Fruit fly (Drosophila melanogaster) whole organism, embryonic: ENCODE results near the gene Vha16-3.

Source experiments
- Bgb ChIP-seq: fragments of 200-800 bp; sonication (Bioruptor generic); IDR thresholded peaks from 2 replicates; pipeline ENCODE4 v1.3.6; 2022; ENCODE audit warnings: missing biosample characterization, missing genetic modification characterization; ENCODE audit not compliant: partially characterized antibody
- Blimp-1 ChIP-seq: fragments of 200-800 bp; sonication (Bioruptor generic); optimal IDR thresholded peaks from 3 replicates; lab custom pipeline; 2018; ENCODE audit warnings: missing biosample characterization, missing genetic modification characterization, mild to moderate bottlenecking, moderate library complexity, missing genetic modification reagents
- CG10209 ChIP-seq: fragments of 200-800 bp; sonication (Bioruptor generic); optimal IDR thresholded peaks from 3 replicates; lab custom pipeline; 2017; ENCODE audit warnings: missing biosample characterization, mild to moderate bottlenecking, missing genetic modification characterization, missing genetic modification reagents
- CG10267 ChIP-seq: fragments of 200-800 bp; sonication (Bioruptor generic); optimal IDR thresholded peaks from 2 replicates; lab custom pipeline; 2018; ENCODE audit warnings: missing biosample characterization, mild to moderate bottlenecking, missing genetic modification characterization, moderate library complexity
- CG11504 ChIP-seq: fragments of 200-800 bp; sonication (Bioruptor generic); optimal IDR thresholded peaks from 3 replicates; lab custom pipeline; 2019; ENCODE audit warnings: missing biosample characterization, mild to moderate bottlenecking, missing genetic modification characterization, moderate library complexity
- CG14710 ChIP-seq: fragments of 200-800 bp; sonication (Bioruptor generic); optimal IDR thresholded peaks from 3 replicates; lab custom pipeline; 2019; ENCODE audit warnings: missing biosample characterization, mild to moderate bottlenecking, missing genetic modification characterization, moderate library complexity
- CG15269 ChIP-seq: fragments of 200-800 bp; sonication (Bioruptor generic); optimal IDR thresholded peaks from 2 replicates; lab custom pipeline; 2018; ENCODE audit warnings: missing biosample characterization, mild to moderate bottlenecking, missing genetic modification characterization, moderate library complexity
- CG17328 ChIP-seq: fragments of 200-800 bp; sonication (Bioruptor generic); IDR thresholded peaks from 2 replicates; pipeline ENCODE4 v1.3.6; 2022; ENCODE audit warnings: missing biosample characterization, missing genetic modification characterization
- CG17359 ChIP-seq: fragments of 200-800 bp; sonication (Bioruptor generic); optimal IDR thresholded peaks from 3 replicates; lab custom pipeline; 2018; ENCODE audit warnings: missing biosample characterization, mild to moderate bottlenecking, missing genetic modification characterization, moderate library complexity
- CG18599 ChIP-seq: fragments of 200-800 bp; sonication (Bioruptor generic); optimal IDR thresholded peaks from 3 replicates; lab custom pipeline; 2017; ENCODE audit warnings: missing biosample characterization, missing genetic modification characterization, mild to moderate bottlenecking, moderate library complexity, missing genetic modification reagents
- CG33213 ChIP-seq: fragments of 200-800 bp; sonication (Bioruptor generic); optimal IDR thresholded peaks from 3 replicates; lab custom pipeline; 2016; ENCODE audit warnings: missing biosample characterization, missing genetic modification characterization
- CG4820 ChIP-seq: fragments of 200-800 bp; sonication (Bioruptor generic); optimal IDR thresholded peaks from 3 replicates; lab custom pipeline; 2016; ENCODE audit warnings: missing biosample characterization, missing genetic modification characterization
- CG7556 ChIP-seq: fragments of 200-800 bp; sonication (Bioruptor generic); optimal IDR thresholded peaks from 2 replicates; lab custom pipeline; 2017; ENCODE audit warnings: missing biosample characterization, mild to moderate bottlenecking, missing genetic modification characterization
- CG7839 ChIP-seq: fragments of 200-800 bp; sonication (Bioruptor generic); optimal IDR thresholded peaks from 3 replicates; lab custom pipeline; 2018; ENCODE audit warnings: missing biosample characterization, mild to moderate bottlenecking, missing genetic modification characterization, moderate library complexity
- CG9437 ChIP-seq: fragments of 200-800 bp; sonication (Bioruptor generic); optimal IDR thresholded peaks from 2 replicates; lab custom pipeline; 2018; ENCODE audit warnings: missing biosample characterization, mild to moderate bottlenecking, missing genetic modification characterization
- CG9609 ChIP-seq: fragments of 200-800 bp; sonication (Bioruptor generic); optimal IDR thresholded peaks from 3 replicates; lab custom pipeline; 2016; ENCODE audit warnings: missing biosample characterization, missing genetic modification characterization
- D19A ChIP-seq: fragments of 200-800 bp; optimal IDR thresholded peaks from 3 replicates; lab custom pipeline; 2019; ENCODE audit warnings: missing biosample characterization, mild to moderate bottlenecking, missing genetic modification characterization, moderate library complexity
- Dbx ChIP-seq: fragments of 200-800 bp; sonication (Bioruptor generic); IDR thresholded peaks from 3 replicates; pipeline ENCODE4 v1.3.6; 2022; ENCODE audit warnings: missing biosample characterization, missing genetic modification characterization
- Gsc ChIP-seq: fragments of 200-800 bp; sonication (Bioruptor generic); IDR thresholded peaks from 2 replicates; pipeline ENCODE4 v1.3.6; 2022; ENCODE audit warnings: missing biosample characterization, missing genetic modification characterization
- Hey ChIP-seq: fragments of 200-800 bp; sonication (Bioruptor generic); optimal IDR thresholded peaks from 3 replicates; lab custom pipeline; 2018; ENCODE audit warnings: missing biosample characterization, mild to moderate bottlenecking, missing genetic modification characterization
- Hr51 ChIP-seq, 2 experiments: fragments of 200-800 bp; sonication (Bioruptor generic); optimal IDR thresholded peaks; 2 replicates in 1 of 2; 3 replicates in 1 of 2; lab custom pipeline; 2016 to 2018; ENCODE audit warnings: missing biosample characterization in 2 of 2, missing genetic modification characterization in 2 of 2, mild to moderate bottlenecking in 1 of 2, moderate library complexity in 1 of 2
- MTF-1 ChIP-seq: fragments of 200-800 bp; sonication (Bioruptor generic); optimal IDR thresholded peaks from 2 replicates; lab custom pipeline; 2018; ENCODE audit warnings: missing biosample characterization, mild to moderate bottlenecking, missing genetic modification characterization, borderline replicate concordance
- Max ChIP-seq: fragments of 200-800 bp; sonication (Bioruptor generic); optimal IDR thresholded peaks from 2 replicates; lab custom pipeline; 2016; ENCODE audit warnings: missing biosample characterization, mild to moderate bottlenecking, missing genetic modification characterization
- Oli ChIP-seq: fragments of 200-800 bp; sonication (Bioruptor generic); optimal IDR thresholded peaks from 2 replicates; lab custom pipeline; 2018; ENCODE audit warnings: missing biosample characterization, mild to moderate bottlenecking, missing genetic modification characterization, moderate library complexity
- Sox100B ChIP-seq: fragments of 200-800 bp; sonication (Bioruptor generic); optimal IDR thresholded peaks from 3 replicates; lab custom pipeline; 2018; ENCODE audit warnings: missing biosample characterization, mild to moderate bottlenecking, missing genetic modification characterization
- Xbp1 ChIP-seq: fragments of 200-800 bp; sonication (Bioruptor generic); optimal IDR thresholded peaks from 3 replicates; lab custom pipeline; 2016; ENCODE audit warnings: missing biosample characterization, mild to moderate bottlenecking, missing genetic modification characterization
- bab2 ChIP-seq: fragments of 200-800 bp; sonication (Bioruptor generic); optimal IDR thresholded peaks from 2 replicates; lab custom pipeline; 2016; ENCODE audit warnings: missing biosample characterization, missing genetic modification characterization
- btn ChIP-seq: fragments of 200-800 bp; sonication (Bioruptor generic); optimal IDR thresholded peaks from 2 replicates; lab custom pipeline; 2016; ENCODE audit warnings: missing biosample characterization, missing genetic modification characterization
- chif ChIP-seq, 2 experiments: fragments of 200-800 bp; sonication (Bioruptor generic); optimal IDR thresholded peaks; 3 replicates each; lab custom pipeline; 2016; ENCODE audit warnings: missing biosample characterization in 2 of 2, missing genetic modification characterization in 2 of 2
- chinmo ChIP-seq: fragments of 200-800 bp; sonication (Bioruptor generic); IDR thresholded peaks from 4 replicates; pipeline ENCODE4 v1.3.6; 2022; ENCODE audit warnings: missing biosample characterization, missing genetic modification characterization; ENCODE audit not compliant: partially characterized antibody
- ci ChIP-seq: fragments of 200-800 bp; sonication (Bioruptor generic); IDR thresholded peaks from 3 replicates; pipeline ENCODE4 v1.3.6; 2022; ENCODE audit warnings: missing biosample characterization, missing genetic modification characterization
- dysf ChIP-seq: fragments of 200-800 bp; sonication (Bioruptor generic); IDR thresholded peaks from 3 replicates; pipeline ENCODE4 v1.3.6; 2022; ENCODE audit warnings: missing biosample characterization, missing genetic modification characterization
- ems ChIP-seq: fragments of 200-800 bp; sonication (Bioruptor generic); optimal IDR thresholded peaks from 3 replicates; lab custom pipeline; 2016; ENCODE audit warnings: missing biosample characterization, missing genetic modification characterization
- esg ChIP-seq: fragments of 200-800 bp; sonication (Bioruptor generic); conservative IDR thresholded peaks from 2 replicates; pipeline ENCODE4 v1.3.6; 2022; ENCODE audit warnings: missing biosample characterization, missing genetic modification characterization
- gce ChIP-seq: fragments of 200-800 bp; sonication (Bioruptor generic); IDR thresholded peaks from 3 replicates; pipeline ENCODE4 v1.3.6; 2022; ENCODE audit warnings: missing biosample characterization, missing genetic modification characterization
- gem ChIP-seq: fragments of 200-800 bp; sonication (Bioruptor generic); optimal IDR thresholded peaks from 2 replicates; lab custom pipeline; 2019; ENCODE audit warnings: missing biosample characterization, mild to moderate bottlenecking, missing genetic modification characterization, moderate library complexity
- hbn ChIP-seq: fragments of 200-800 bp; sonication (Bioruptor generic); IDR thresholded peaks from 2 replicates; pipeline ENCODE4 v1.3.6; 2022; ENCODE audit warnings: missing biosample characterization, missing genetic modification characterization; ENCODE audit not compliant: partially characterized antibody
- kay ChIP-seq: fragments of 200-800 bp; sonication (Bioruptor generic); optimal IDR thresholded peaks from 2 replicates; lab custom pipeline; 2016; ENCODE audit warnings: missing biosample characterization, missing genetic modification characterization
- mld ChIP-seq: fragments of 200-800 bp; sonication (Bioruptor generic); IDR thresholded peaks from 3 replicates; pipeline ENCODE4 v1.3.6; 2022; ENCODE audit warnings: missing biosample characterization, missing genetic modification characterization; ENCODE audit not compliant: partially characterized antibody
- nau ChIP-seq: fragments of 200-800 bp; sonication (Bioruptor generic); optimal IDR thresholded peaks from 3 replicates; lab custom pipeline; 2017; ENCODE audit warnings: missing biosample characterization, mild to moderate bottlenecking, missing genetic modification characterization, missing genetic modification reagents
- nmo ChIP-seq: fragments of 200-800 bp; sonication (Bioruptor generic); optimal IDR thresholded peaks from 2 replicates; lab custom pipeline; 2018; ENCODE audit warnings: missing biosample characterization, mild to moderate bottlenecking, missing genetic modification characterization, moderate library complexity
- org-1 ChIP-seq: fragments of 200-800 bp; sonication (Bioruptor generic); optimal IDR thresholded peaks from 2 replicates; lab custom pipeline; 2017; ENCODE audit warnings: missing biosample characterization, missing genetic modification characterization
- pan ChIP-seq, 4 experiments: fragments of >200 bp in 3 of 4; fragments of 200-800 bp in 1 of 4; sonication (Bioruptor generic) in 1 of 4; optimal IDR thresholded peaks in 3 of 4; IDR thresholded peaks in 1 of 4; 2 replicates each; pipeline versions ENCODE4 v1.3.6 to Lab custom; 2017 to 2022; ENCODE audit warnings: missing biosample characterization in 2 of 4, missing genetic modification characterization in 2 of 4, mixed read lengths in 1 of 4
- sc ChIP-seq, 3 experiments: fragments of >200 bp in 2 of 3; fragments of 200-800 bp in 1 of 3; sonication (Bioruptor generic) in 1 of 3; optimal IDR thresholded peaks; 2 replicates in 2 of 3; 3 replicates in 1 of 3; lab custom pipeline; 2017; ENCODE audit warnings: mild to moderate bottlenecking in 1 of 3, missing biosample characterization in 1 of 3, missing genetic modification characterization in 1 of 3, missing genetic modification reagents in 1 of 3
- tap ChIP-seq: fragments of 200-800 bp; optimal IDR thresholded peaks from 3 replicates; lab custom pipeline; 2019; ENCODE audit warnings: missing biosample characterization, mild to moderate bottlenecking, missing genetic modification characterization, moderate library complexity
- zen ChIP-seq: fragments of 200-800 bp; sonication (Bioruptor generic); optimal IDR thresholded peaks from 3 replicates; lab custom pipeline; 2018; ENCODE audit warnings: missing biosample characterization, mild to moderate bottlenecking, missing genetic modification characterization, moderate library complexity

Gene Vha16-3

dm6 chr3L:11484483-11484882, 11.4 kb downstream of the Vha16-3 start (continued):
- TF ChIP-seq CG17359 (tag; lab: Kevin White, UChicago) (peak; percentile 49), chinmo (GFP tag; lab: Robert Waterston, UW) (no peak), esg (GFP tag; lab: Robert Waterston, UW) (0 out of 2 replicates have a peak, but pooled peaks have one; percentile 5), CG7556 (peak; percentile 39), nmo (GFP tag; lab: Kevin White, UChicago) (peak; percentile 44), CG7839 (tag; lab: Kevin White, UChicago) (peak; percentile 35), Sox100B (peak; percentile 39), ems (no peak), ci (peak; percentile 68; the same call in 1 of the 3 replicates), btn (GFP tag; lab: Kevin White, UChicago) (no peak), CG10209 (GFP tag; lab: Kevin White, UChicago) (peak; percentile 6), nau (GFP tag; lab: Kevin White, UChicago) (peak; percentile 2), CG10267 (tag; lab: Kevin White, UChicago) (peak; percentile 8), D19A (tag; lab: Kevin White, UChicago) (peak; percentile 12), MTF-1 (GFP tag; lab: Kevin White, UChicago) (no peak), gce (GFP tag; lab: Robert Waterston, UW) (no peak), CG33213 (GFP tag; lab: Kevin White, UChicago) (no peak), Blimp-1 (peak; percentile 59), CG15269 (tag; lab: Kevin White, UChicago) (peak; percentile 18), CG17328 (GFP tag; lab: Robert Waterston, UW) (0 out of 2 replicates have a peak, but pooled peaks have one; percentile 9), CG4820 (peak; percentile 42), tap (tag; lab: Kevin White, UChicago) (no peak), CG11504 (tag; lab: Kevin White, UChicago) (peak; percentile 61), gem (peak; percentile 53), Hr51 (GFP tag; optimal IDR thresholded peaks at IDR 0.05; lab: Kevin White, UChicago) (peak in 1 of 2 experiments; percentile 33), dysf (GFP tag; lab: Robert Waterston, UW) (peak; percentile 27; the same call in 1 of the 3 replicates), kay (GFP tag; lab: Kevin White, UChicago) (no peak), chif (GFP tag; optimal IDR thresholded peaks at IDR 0.05; lab: Kevin White, UChicago) (no peak), Hey (no peak), org-1 (GFP tag; lab: Kevin White, UChicago) (peak; percentile 11), CG9437 (no peak), bab2 (GFP tag; lab: Kevin White, UChicago) (peak; percentile 30), CG14710 (tag; lab: Kevin White, UChicago) (peak; percentile 22)

dm6 chr3L:11485956-11486609, 13.0 kb downstream of the Vha16-3 start:
- TF ChIP-seq mld (GFP tag; lab: Robert Waterston, UW) (0 out of 3 replicates have a peak, but pooled peaks have one; percentile 32), Dbx (GFP tag; lab: Robert Waterston, UW) (no peak), CG9609 (GFP tag; lab: Kevin White, UChicago) (no peak), CG11504 (tag; lab: Kevin White, UChicago) (peak; percentile 42), pan (optimal IDR thresholded peaks at IDR 0.05; lab: Kevin White, UChicago) (no peak), pan (GFP tag; optimal IDR thresholded peaks at IDR 0.05 in 1 of 2, IDR thresholded peaks at IDR 0.05 in 1 of 2) (peak in 1 of 2 experiments; percentile 21), Max (GFP tag; lab: Kevin White, UChicago) (peak; percentile 5), hbn (GFP tag; lab: Robert Waterston, UW) (no peak), Bgb (GFP tag; lab: Robert Waterston, UW) (0 out of 2 replicates have a peak, but pooled peaks have one; percentile 12), sc (optimal IDR thresholded peaks at IDR 0.05; lab: Kevin White, UChicago) (no peak), sc (GFP tag; optimal IDR thresholded peaks at IDR 0.05; lab: Kevin White, UChicago) (peak; percentile 7), CG18599 (GFP tag; lab: Kevin White, UChicago) (peak; percentile 5), CG17328 (GFP tag; lab: Robert Waterston, UW) (peak; percentile 20; the same call in 1 of the 2 replicates), zen (tag; lab: Kevin White, UChicago) (no peak), Oli (peak; percentile 12), gce (GFP tag; lab: Robert Waterston, UW) (0 out of 3 replicates have a peak, but pooled peaks have one; percentile 21), Hey (no peak), Gsc (no peak), Xbp1 (GFP tag; lab: Kevin White, UChicago) (peak; percentile 14)
